Fruit fly (Drosophila melanogaster) whole organism: ENCODE data around the gene CG7557.
A peak's percentile ranks its signal among the peaks of the same experiment; 100 is the strongest.

Experiments
- CG8478 ChIP-seq: fragments of >200 bp; optimal IDR thresholded peaks from 2 replicates; lab custom pipeline; 2018; ENCODE audit warnings: inconsistent platforms
- Dll ChIP-seq: fragments of >200 bp; optimal IDR thresholded peaks from 2 replicates; lab custom pipeline; 2017
- EcR ChIP-seq, 2 experiments: fragments of >200 bp; optimal IDR thresholded peaks; 2 replicates each; lab custom pipeline; 2017; ENCODE audit warnings: missing biosample characterization in 2 of 2, missing genetic modification characterization in 2 of 2, missing genetic modification reagents in 2 of 2
- pan ChIP-seq: fragments of >200 bp; optimal IDR thresholded peaks from 2 replicates; lab custom pipeline; 2017
- psq ChIP-seq: fragments of >200 bp; optimal IDR thresholded peaks from 2 replicates; lab custom pipeline; 2017
- usp ChIP-seq: fragments of >200 bp; optimal IDR thresholded peaks from 2 replicates; lab custom pipeline; 2017; ENCODE audit warnings: missing biosample characterization, missing genetic modification characterization, mixed read lengths

The CG7557 gene

dm6 chr3L:11465371-11465914 is 20.5 kb downstream of the CG7557 start, which contains the start of gene Fum3:
Gene Fum3 (minus strand): TSS chr3L:11465864.
- TF ChIP-seq CG8478 (lab: Kevin White, UChicago) (no peak), Dll (lab: Kevin White, UChicago) (no peak), psq (lab: Kevin White, UChicago) (no peak), usp (GFP tag; lab: Kevin White, UChicago) (no peak), EcR (GFP tag; optimal IDR thresholded peaks at IDR 0.05; lab: Kevin White, UChicago) (no peak), pan (lab: Kevin White, UChicago) (no peak)

- TF ChIP-seq Dll (lab: Kevin White, UChicago) (no peak), usp (GFP tag; lab: Kevin White, UChicago) (no peak), psq (lab: Kevin White, UChicago) (no peak), pan (lab: Kevin White, UChicago) (no peak), CG8478 (lab: Kevin White, UChicago) (no peak), EcR (GFP tag; optimal IDR thresholded peaks at IDR 0.05; lab: Kevin White, UChicago) (no peak)
These were observed 22.0 kb downstream of the CG7557 start for dm6 chr3L:11466985-11467384.

dm6 chr3L:11472388-11472787 is 27.4 kb downstream of the CG7557 start:
- no peak for TF ChIP-seq EcR (GFP tag; optimal IDR thresholded peaks at IDR 0.05; lab: Kevin White, UChicago)
- TF ChIP-seq psq (lab: Kevin White, UChicago), result no peak
- TF ChIP-seq Dll (lab: Kevin White, UChicago), result no peak
- no peak for TF ChIP-seq pan (lab: Kevin White, UChicago)
- TF ChIP-seq CG8478 (lab: Kevin White, UChicago), result no peak
- no peak for TF ChIP-seq usp (GFP tag; lab: Kevin White, UChicago)

DNA sequence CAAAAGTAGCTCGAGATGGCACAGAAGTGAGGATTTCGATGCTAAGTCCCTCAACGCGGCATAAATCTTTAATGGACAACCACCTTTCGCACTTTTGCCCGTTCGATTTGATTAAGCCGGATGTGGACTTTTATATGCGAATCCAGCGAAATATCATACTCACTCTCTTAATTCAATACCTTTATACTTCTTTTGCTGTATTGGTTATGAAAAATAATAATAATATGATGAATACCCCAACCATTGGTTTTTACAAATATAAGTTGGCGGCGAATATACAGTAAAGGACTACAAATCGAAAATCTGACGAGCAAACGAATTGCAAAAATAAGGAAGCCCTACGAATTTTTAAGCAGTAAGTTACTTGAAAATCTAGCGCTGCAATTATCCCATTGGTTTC is 28.0 kb downstream of the CG7557 start, which contains the start of gene Vha16-3:
Vha16-3 (plus strand) TSS at position 301 of the 400 bp plus-strand sequence.
- TF ChIP-seq psq (lab: Kevin White, UChicago) (no peak), EcR (GFP tag; optimal IDR thresholded peaks at IDR 0.05; lab: Kevin White, UChicago) (no peak), CG8478 (lab: Kevin White, UChicago) (no peak), usp (GFP tag; lab: Kevin White, UChicago) (no peak), Dll (lab: Kevin White, UChicago) (no peak), pan (lab: Kevin White, UChicago) (no peak)

DNA sequence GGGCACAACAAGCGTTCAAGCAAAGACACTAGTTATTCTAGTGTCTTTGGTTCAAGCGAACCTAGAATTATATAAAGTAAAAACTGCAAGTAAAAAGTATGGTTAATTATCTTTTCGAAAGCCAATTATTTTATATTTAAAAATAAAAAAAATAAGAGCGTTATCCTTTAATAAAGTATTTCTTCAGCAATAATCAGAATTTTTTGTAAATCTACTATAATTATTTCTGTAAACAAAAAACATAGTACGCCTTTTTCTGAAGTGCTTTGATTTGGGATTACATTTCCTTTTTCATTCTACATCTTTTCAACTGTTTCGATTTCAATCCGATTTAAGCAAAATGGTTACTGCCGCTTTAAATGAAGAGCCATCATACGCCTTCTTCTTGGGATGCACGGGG is 29.7 kb downstream of the CG7557 start, which contains the start of gene Vha16-2:
Vha16-2 (plus strand) TSS at position 301 of the 400 bp plus-strand sequence.
- TF ChIP-seq psq (lab: Kevin White, UChicago) (no peak), Dll (lab: Kevin White, UChicago) (no peak), pan (lab: Kevin White, UChicago) (no peak), CG8478 (lab: Kevin White, UChicago) (no peak), usp (GFP tag; lab: Kevin White, UChicago) (no peak), EcR (GFP tag; optimal IDR thresholded peaks at IDR 0.05; lab: Kevin White, UChicago) (no peak)

DNA sequence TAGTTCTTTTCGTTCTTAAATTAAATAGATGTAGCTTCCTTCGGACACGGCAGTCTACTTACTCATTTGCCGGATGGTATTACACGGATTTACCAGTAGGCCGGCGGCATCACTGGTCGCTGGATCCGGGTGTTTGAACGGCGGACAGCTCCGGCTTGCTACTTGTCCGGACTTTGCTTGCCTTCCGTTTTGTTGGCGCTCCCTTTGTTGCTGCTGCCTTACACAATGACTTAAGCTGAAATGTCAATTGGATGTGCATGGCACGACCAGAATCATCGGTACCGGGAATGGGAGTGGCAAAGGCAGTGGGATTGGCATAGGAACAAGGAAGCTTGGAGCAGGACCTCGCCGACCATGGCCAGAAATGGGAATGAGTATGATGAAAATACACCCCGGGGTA is 35.3 kb downstream of the CG7557 start:
- TF ChIP-seq psq (lab: Kevin White, UChicago) (no peak), Dll (lab: Kevin White, UChicago) (no peak), EcR (GFP tag; optimal IDR thresholded peaks at IDR 0.05; lab: Kevin White, UChicago) (no peak), CG8478 (lab: Kevin White, UChicago) (no peak), pan (lab: Kevin White, UChicago) (no peak), usp (GFP tag; lab: Kevin White, UChicago) (no peak)

dm6 chr3L:11483135-11483534 is 38.2 kb downstream of the CG7557 start:
- TF ChIP-seq EcR (GFP tag; optimal IDR thresholded peaks at IDR 0.05; lab: Kevin White, UChicago), result no peak
- no peak for TF ChIP-seq pan (lab: Kevin White, UChicago)
- no peak for TF ChIP-seq Dll (lab: Kevin White, UChicago)
- no peak for TF ChIP-seq CG8478 (lab: Kevin White, UChicago)
- no peak for TF ChIP-seq psq (lab: Kevin White, UChicago)
- TF ChIP-seq usp (GFP tag; lab: Kevin White, UChicago), result no peak

- TF ChIP-seq CG8478 (lab: Kevin White, UChicago) (no peak), pan (lab: Kevin White, UChicago) (no peak), Dll (lab: Kevin White, UChicago) (no peak), psq (lab: Kevin White, UChicago) (no peak), usp (GFP tag; lab: Kevin White, UChicago) (no peak), EcR (GFP tag; optimal IDR thresholded peaks at IDR 0.05; lab: Kevin White, UChicago) (no peak)
These were observed 39.5 kb downstream of the CG7557 start for dm6 chr3L:11484483-11484882.

dm6 chr3L:11485956-11486609 is 41.1 kb downstream of the CG7557 start:
- TF ChIP-seq psq (lab: Kevin White, UChicago) (no peak), usp (GFP tag; lab: Kevin White, UChicago) (no peak), EcR (GFP tag; optimal IDR thresholded peaks at IDR 0.05; lab: Kevin White, UChicago) (no peak), CG8478 (lab: Kevin White, UChicago) (no peak), pan (lab: Kevin White, UChicago) (no peak), Dll (lab: Kevin White, UChicago) (no peak)

DNA sequence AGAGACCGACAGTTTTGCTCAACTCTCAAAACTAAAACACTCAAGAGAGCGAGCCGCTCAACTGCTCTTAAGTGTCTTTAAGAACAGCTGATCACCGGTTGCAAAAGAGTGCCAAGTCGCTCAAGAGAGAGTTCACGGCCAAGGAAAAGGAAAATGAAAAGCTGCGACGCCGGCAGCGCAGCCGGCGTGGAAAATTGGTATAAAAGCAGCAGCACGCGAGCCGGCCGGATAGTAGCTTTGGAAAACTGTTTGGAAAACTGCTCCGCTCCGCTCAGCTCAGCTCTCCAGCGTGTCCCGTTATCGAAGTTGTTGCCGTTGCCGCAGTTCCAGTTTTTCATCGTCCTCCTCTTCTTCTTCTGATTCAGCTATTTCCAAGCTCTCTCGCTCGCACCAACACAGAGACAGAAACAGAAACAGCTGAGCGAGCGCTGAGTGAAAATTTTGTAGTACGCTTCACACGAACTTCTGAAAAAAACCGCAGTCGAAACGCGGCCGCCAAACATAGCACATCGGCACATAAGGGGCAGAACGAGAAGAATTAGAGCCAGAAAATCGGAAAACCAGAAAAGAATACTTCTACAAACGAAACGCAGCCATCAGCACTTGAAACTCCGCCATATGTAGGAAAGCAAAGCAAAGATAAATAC is 42.5 kb downstream of the CG7557 start, which contains the start of gene chrb:
chrb (plus strand) TSS at position 224 of the 647 bp plus-strand sequence.
- TF ChIP-seq pan (lab: Kevin White, UChicago) (no peak), Dll (lab: Kevin White, UChicago) (peak; percentile 82)

DNA sequence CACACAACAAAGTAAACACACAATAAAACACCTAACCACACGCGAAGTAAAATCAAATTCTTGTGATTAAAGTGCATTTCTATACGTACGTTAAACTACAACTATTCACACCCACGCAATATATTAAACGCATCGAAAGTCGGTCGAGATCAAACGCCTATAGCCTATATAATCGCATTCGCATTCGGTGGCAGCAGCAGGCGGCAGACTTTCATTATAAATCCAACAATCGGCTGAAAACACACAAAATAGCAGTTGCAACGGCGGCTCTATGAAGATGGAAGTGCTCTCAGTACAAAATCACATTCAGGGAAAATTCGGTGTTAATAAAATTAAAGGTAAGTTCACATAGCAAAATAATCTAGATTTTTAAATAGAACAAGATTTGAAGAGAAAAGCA is 43.3 kb downstream of the CG7557 start:
- TF ChIP-seq EcR (GFP tag; optimal IDR thresholded peaks at IDR 0.05; lab: Kevin White, UChicago), result no peak
- TF ChIP-seq CG8478 (lab: Kevin White, UChicago), result no peak
- no peak for TF ChIP-seq usp (GFP tag; lab: Kevin White, UChicago)
- TF ChIP-seq pan (lab: Kevin White, UChicago), result no peak
- TF ChIP-seq Dll (lab: Kevin White, UChicago), result no peak
